Worm (Caenorhabditis elegans) whole organism, late embryonic: ENCODE data around the gene oac-59.

Source experiments
- F13H6.1 ChIP-seq: sonication (generic microtip); optimal IDR thresholded peaks from 2 replicates; lab custom pipeline; 2016; ENCODE audit warnings: missing genetic modification characterization, missing compliant biosample characterization
- ceh-2 ChIP-seq: sonication (generic microtip); optimal IDR thresholded peaks from 2 replicates; lab custom pipeline; 2016; ENCODE audit warnings: missing genotype, missing genetic modification characterization, missing compliant biosample characterization
- ceh-30 ChIP-seq: fragments of 150-350 bp; optimal IDR thresholded peaks from 2 replicates; lab custom pipeline; 2014; ENCODE audit warnings: missing biosample characterization, missing genetic modification characterization
- ceh-48 ChIP-seq: sonication (generic microtip); optimal IDR thresholded peaks from 2 replicates; lab custom pipeline; 2016; ENCODE audit warnings: missing genetic modification characterization, inconsistent platforms, missing compliant biosample characterization
- ceh-6 ChIP-seq: fragments of 200-800 bp; sonication (Bioruptor generic); optimal IDR thresholded peaks from 2 replicates; lab custom pipeline; 2018; ENCODE audit warnings: mild to moderate bottlenecking, missing genetic modification characterization, missing compliant biosample characterization
- ceh-9 ChIP-seq: sonication (generic microtip); optimal IDR thresholded peaks from 2 replicates; lab custom pipeline; 2016; ENCODE audit warnings: mild to moderate bottlenecking, missing genetic modification characterization, inconsistent platforms, missing compliant biosample characterization
- dmd-4 ChIP-seq: sonication (generic microtip); optimal IDR thresholded peaks from 2 replicates; lab custom pipeline; 2016; ENCODE audit warnings: borderline replicate concordance, missing genetic modification characterization, missing compliant biosample characterization
- fkh-6 ChIP-seq: sonication (generic microtip); optimal IDR thresholded peaks from 2 replicates; lab custom pipeline; 2016; ENCODE audit warnings: missing genetic modification characterization, missing compliant biosample characterization
- pqm-1 ChIP-seq: sonication (generic microtip); optimal IDR thresholded peaks from 2 replicates; lab custom pipeline; 2016; ENCODE audit warnings: missing genetic modification characterization, missing compliant biosample characterization

ce11 chrIV:12334708-12335107, 33.6 kb upstream of the oac-59 start:
- no peak for TF ChIP-seq F13H6.1 (tag; lab: Kevin White, UChicago)
- TF ChIP-seq fkh-6 (tag; lab: Kevin White, UChicago) = no peak
- TF ChIP-seq ceh-48 (tag; lab: Kevin White, UChicago) = no peak
- no peak for TF ChIP-seq ceh-30 (tag; lab: Kevin White, UChicago)
- TF ChIP-seq ceh-6 (GFP tag; lab: Kevin White, UChicago) = no peak
- no peak for TF ChIP-seq ceh-2 (tag; lab: Kevin White, UChicago)
- no peak for TF ChIP-seq pqm-1 (tag; lab: Kevin White, UChicago)
- no peak for TF ChIP-seq dmd-4 (tag; lab: Kevin White, UChicago)
- no peak for TF ChIP-seq ceh-9 (tag; lab: Kevin White, UChicago)
